Worm (Caenorhabditis elegans) whole organism, L1 larva: ENCODE measurements around the gene ttr-37.

Experiments used
- C04F5.9 ChIP-seq: sonication (generic microtip); optimal IDR thresholded peaks from 2 replicates; lab custom pipeline; 2016; ENCODE audit warnings: missing genetic modification characterization, missing compliant biosample characterization
- F16B12.6 ChIP-seq: fragments of 150-350 bp; optimal IDR thresholded peaks from 2 replicates; lab custom pipeline; 2014; ENCODE audit warnings: missing biosample characterization, missing genetic modification characterization
- Y116A8C.19 ChIP-seq: sonication (generic microtip); optimal IDR thresholded peaks from 2 replicates; lab custom pipeline; 2016; ENCODE audit warnings: missing compliant biosample characterization, missing genetic modification characterization, borderline replicate concordance
- aha-1 ChIP-seq: fragments of 150-350 bp; optimal IDR thresholded peaks from 2 replicates; lab custom pipeline; 2014; ENCODE audit warnings: missing biosample characterization, missing genetic modification characterization
- alr-1 ChIP-seq: fragments of 200-800 bp; sonication (Bioruptor generic); optimal IDR thresholded peaks from 2 replicates; lab custom pipeline; 2018; ENCODE audit warnings: borderline replicate concordance, mild to moderate bottlenecking, missing genetic modification characterization, missing compliant biosample characterization
- aly-2 ChIP-seq: fragments of 150-350 bp; optimal IDR thresholded peaks from 2 replicates; lab custom pipeline; 2014; ENCODE audit warnings: missing biosample characterization, missing genetic modification characterization
- blmp-1 ChIP-seq: fragments of 150-350 bp; optimal IDR thresholded peaks from 2 replicates; lab custom pipeline; 2014; ENCODE audit warnings: missing biosample characterization, missing genetic modification characterization
- ceh-8 ChIP-seq: fragments of 200-800 bp; sonication (Bioruptor generic); optimal IDR thresholded peaks from 2 replicates; lab custom pipeline; 2018; ENCODE audit warnings: mild to moderate bottlenecking, missing genetic modification characterization, moderate library complexity, missing compliant biosample characterization
- ceh-82 ChIP-seq, 3 experiments: fragments of 150-350 bp in 1 of 3; sonication (generic microtip) in 2 of 3; optimal IDR thresholded peaks; 2 replicates each; lab custom pipeline; 2014 to 2017; ENCODE audit warnings: missing biosample characterization in 3 of 3, missing genetic modification characterization in 3 of 3
- dsc-1 ChIP-seq: sonication (generic microtip); optimal IDR thresholded peaks from 2 replicates; lab custom pipeline; 2016; ENCODE audit warnings: mild to moderate bottlenecking, missing genetic modification characterization, missing compliant biosample characterization
- efl-1 ChIP-seq, 4 experiments: fragments of 150-350 bp; optimal IDR thresholded peaks in 3 of 4; peaks in 1 of 4; 1 replicate in 1 of 4; 2 replicates in 3 of 4; lab custom pipeline; 2014; ENCODE audit warnings: missing biosample characterization in 2 of 4, missing genetic modification characterization in 2 of 4, missing genetic modification reagents in 2 of 4
- efl-3 ChIP-seq: fragments of 200-800 bp; sonication (Bioruptor generic); optimal IDR thresholded peaks from 2 replicates; lab custom pipeline; 2018; ENCODE audit warnings: mild to moderate bottlenecking, missing genetic modification characterization, missing compliant biosample characterization
- egl-13 ChIP-seq: sonication (generic microtip); optimal IDR thresholded peaks from 2 replicates; lab custom pipeline; 2016; ENCODE audit warnings: missing genotype, missing genetic modification reagents, missing genetic modification characterization, missing compliant biosample characterization
- egl-27 ChIP-seq, 2 experiments: fragments of 150-350 bp in 1 of 2; sonication (generic microtip); optimal IDR thresholded peaks; 3 replicates each; lab custom pipeline; 2017 to 2018; ENCODE audit warnings: missing biosample characterization in 2 of 2, missing genetic modification characterization in 2 of 2, missing genetic modification reagents in 2 of 2
- elt-2 ChIP-seq: sonication (generic microtip); optimal IDR thresholded peaks from 2 replicates; lab custom pipeline; 2016; ENCODE audit warnings: missing genetic modification characterization, mild to moderate bottlenecking, inconsistent platforms, missing compliant biosample characterization, missing genetic modification reagents
- elt-3 ChIP-seq, 6 experiments: fragments of 150-350 bp in 1 of 6; sonication (generic microtip); optimal IDR thresholded peaks; 2 replicates each; lab custom pipeline; 2017 to 2018; ENCODE audit warnings: missing biosample characterization in 6 of 6, missing genetic modification characterization in 6 of 6, inconsistent platforms in 1 of 6
- fkh-4 ChIP-seq: sonication (generic microtip); optimal IDR thresholded peaks from 2 replicates; lab custom pipeline; 2016; ENCODE audit warnings: missing compliant biosample characterization, missing genetic modification characterization, borderline replicate concordance
- fos-1 ChIP-seq: fragments of 150-350 bp; optimal IDR thresholded peaks from 2 replicates; lab custom pipeline; 2014; ENCODE audit warnings: missing biosample characterization, missing genetic modification characterization
- hlh-4 ChIP-seq: sonication (generic microtip); optimal IDR thresholded peaks from 2 replicates; lab custom pipeline; 2016; ENCODE audit warnings: mild to moderate bottlenecking, missing genetic modification characterization, missing compliant biosample characterization
- irx-1 ChIP-seq: sonication (generic microtip); optimal IDR thresholded peaks from 2 replicates; lab custom pipeline; 2016; ENCODE audit warnings: missing genetic modification characterization, missing compliant biosample characterization
- isw-1 ChIP-seq: fragments of 200-800 bp; sonication (Bioruptor generic); IDR thresholded peaks from 2 replicates; pipeline ENCODE4 v1.3.6; 2022; ENCODE audit warnings: missing genetic modification characterization, missing compliant biosample characterization
- jun-1 ChIP-seq: fragments of 150-350 bp; optimal IDR thresholded peaks from 2 replicates; lab custom pipeline; 2014; ENCODE audit warnings: missing biosample characterization, missing genetic modification reagents, missing genetic modification characterization
- lin-13 ChIP-seq: fragments of 150-350 bp; optimal IDR thresholded peaks from 2 replicates; lab custom pipeline; 2014; ENCODE audit warnings: missing biosample characterization, missing genetic modification reagents, missing genetic modification characterization
- lin-14 ChIP-seq: fragments of 200-800 bp; sonication (Bioruptor generic); optimal IDR thresholded peaks from 2 replicates; lab custom pipeline; 2018; ENCODE audit warnings: mild to moderate bottlenecking, missing genetic modification characterization, moderate library complexity, missing compliant biosample characterization
- lin-35 ChIP-seq, 2 experiments: fragments of 150-350 bp; optimal IDR thresholded peaks; 2 replicates each; lab custom pipeline; 2014; ENCODE audit warnings: missing biosample characterization in 2 of 2, missing genetic modification characterization in 2 of 2, missing genetic modification reagents in 2 of 2
- lin-39 ChIP-seq: fragments of 150-350 bp; optimal IDR thresholded peaks from 2 replicates; lab custom pipeline; 2014; ENCODE audit warnings: missing biosample characterization, missing genetic modification reagents, missing genetic modification characterization
- lir-3 ChIP-seq: sonication (generic microtip); optimal IDR thresholded peaks from 2 replicates; lab custom pipeline; 2016; ENCODE audit warnings: mild to moderate bottlenecking, missing genetic modification characterization, moderate library complexity, missing compliant biosample characterization; ENCODE audit not compliant: poor library complexity
- mab-9 ChIP-seq: fragments of 200-800 bp; sonication (Bioruptor generic); IDR thresholded peaks from 2 replicates; pipeline ENCODE4 v1.3.6; 2022; ENCODE audit warnings: missing genetic modification reagents, missing genetic modification characterization, missing compliant biosample characterization
- mdl-1 ChIP-seq, 2 experiments: fragments of 150-350 bp; optimal IDR thresholded peaks; 2 replicates each; lab custom pipeline; 2014 to 2017; ENCODE audit warnings: missing biosample characterization in 2 of 2, missing genetic modification characterization in 2 of 2, inconsistent platforms in 1 of 2
- mef-2 ChIP-seq: fragments of 150-350 bp; optimal IDR thresholded peaks from 2 replicates; lab custom pipeline; 2014; ENCODE audit warnings: missing biosample characterization, missing genetic modification characterization
- mep-1 ChIP-seq: fragments of 150-350 bp; optimal IDR thresholded peaks from 2 replicates; lab custom pipeline; 2014; ENCODE audit warnings: missing biosample characterization, missing genetic modification characterization
- nhr-12 ChIP-seq: sonication (generic microtip); optimal IDR thresholded peaks from 2 replicates; lab custom pipeline; 2017; ENCODE audit warnings: missing biosample characterization, missing genetic modification characterization
- nhr-20 ChIP-seq: sonication (generic microtip); optimal IDR thresholded peaks from 2 replicates; lab custom pipeline; 2016; ENCODE audit warnings: mild to moderate bottlenecking, missing genetic modification characterization, missing compliant biosample characterization
- nhr-237 ChIP-seq: fragments of 150-350 bp; optimal IDR thresholded peaks from 2 replicates; lab custom pipeline; 2014; ENCODE audit warnings: missing biosample characterization, missing genetic modification characterization
- nhr-47 ChIP-seq: sonication (generic microtip); optimal IDR thresholded peaks from 2 replicates; lab custom pipeline; 2016; ENCODE audit warnings: mild to moderate bottlenecking, missing genetic modification characterization, moderate library complexity, missing compliant biosample characterization
- nhr-84 ChIP-seq: sonication (generic microtip); optimal IDR thresholded peaks from 2 replicates; lab custom pipeline; 2017; ENCODE audit warnings: missing biosample characterization, missing genetic modification characterization
- nhr-90 ChIP-seq: sonication (generic microtip); optimal IDR thresholded peaks from 2 replicates; lab custom pipeline; 2016; ENCODE audit warnings: mild to moderate bottlenecking, missing genetic modification characterization, missing compliant biosample characterization; ENCODE audit not compliant: poor library complexity
- pag-3 ChIP-seq: sonication (generic microtip); optimal IDR thresholded peaks from 2 replicates; lab custom pipeline; 2017; ENCODE audit warnings: missing genetic modification characterization, mild to moderate bottlenecking, missing compliant biosample characterization, antibody characterized with exemption, borderline replicate concordance; ENCODE audit not compliant: insufficient read depth
- pax-3 ChIP-seq: fragments of 200-800 bp; sonication (Bioruptor generic); optimal IDR thresholded peaks from 2 replicates; lab custom pipeline; 2018; ENCODE audit warnings: mild to moderate bottlenecking, missing genetic modification characterization, moderate library complexity, missing compliant biosample characterization
- pqm-1 ChIP-seq: sonication (generic microtip); optimal IDR thresholded peaks from 3 replicates; lab custom pipeline; 2017; ENCODE audit warnings: missing biosample characterization, missing genetic modification characterization
- skn-1 ChIP-seq: fragments of 150-350 bp; optimal IDR thresholded peaks from 2 replicates; lab custom pipeline; 2014; ENCODE audit warnings: missing biosample characterization, missing genetic modification characterization
- snu-23 ChIP-seq: sonication (generic microtip); optimal IDR thresholded peaks from 2 replicates; lab custom pipeline; 2016; ENCODE audit warnings: missing genetic modification characterization, missing compliant biosample characterization
- sox-4 ChIP-seq: sonication (generic microtip); optimal IDR thresholded peaks from 2 replicates; lab custom pipeline; 2016; ENCODE audit warnings: missing genetic modification characterization, missing compliant biosample characterization
- sptf-1 ChIP-seq: fragments of 150-350 bp; optimal IDR thresholded peaks from 2 replicates; lab custom pipeline; 2014; ENCODE audit warnings: missing biosample characterization, missing genetic modification characterization
- sup-37 ChIP-seq: fragments of 200-800 bp; sonication (Bioruptor generic); optimal IDR thresholded peaks from 2 replicates; lab custom pipeline; 2018; ENCODE audit warnings: mild to moderate bottlenecking, missing genetic modification characterization, missing compliant biosample characterization
- swsn-7 ChIP-seq: sonication (generic microtip); optimal IDR thresholded peaks from 2 replicates; lab custom pipeline; 2016; ENCODE audit warnings: missing genetic modification characterization, missing compliant biosample characterization
- unc-30 ChIP-seq: sonication (generic microtip); optimal IDR thresholded peaks from 2 replicates; lab custom pipeline; 2017; ENCODE audit warnings: missing biosample characterization, missing genetic modification characterization
- unc-62 ChIP-seq: fragments of 150-350 bp; optimal IDR thresholded peaks from 2 replicates; lab custom pipeline; 2014; ENCODE audit warnings: missing biosample characterization, missing genetic modification reagents, missing genetic modification characterization
- unc-86 ChIP-seq: sonication (generic microtip); optimal IDR thresholded peaks from 2 replicates; lab custom pipeline; 2016; ENCODE audit warnings: missing genetic modification characterization, missing compliant biosample characterization
- vab-15 ChIP-seq: sonication (generic microtip); optimal IDR thresholded peaks from 2 replicates; lab custom pipeline; 2017; ENCODE audit warnings: missing genotype, mild to moderate bottlenecking, missing genetic modification characterization, missing compliant biosample characterization
- zag-1 ChIP-seq: fragments of 150-350 bp; optimal IDR thresholded peaks from 2 replicates; lab custom pipeline; 2014; ENCODE audit warnings: missing biosample characterization, missing genetic modification characterization

ttr-37 gene

ce11 chrX:1344818-1345217 lies 7.8 kb upstream of the ttr-37 start:
- TF ChIP-seq nhr-84 (tag; lab: Kevin White, UChicago), result peak; percentile 69
- TF ChIP-seq mef-2 (tag; lab: Kevin White, UChicago), result peak; percentile 65
- TF ChIP-seq jun-1 (tag; lab: Kevin White, UChicago), result peak; percentile 99
- TF ChIP-seq pax-3 (tag; lab: Kevin White, UChicago), result peak; percentile 90
- no peak for TF ChIP-seq Y116A8C.19
- TF ChIP-seq elt-2, result peak; percentile 84
- peak; percentile 77 for TF ChIP-seq lin-13 (GFP tag; lab: Kevin White, UChicago)
- peak; percentile 64 for TF ChIP-seq vab-15 (tag; lab: Kevin White, UChicago)
- TF ChIP-seq nhr-47 (tag; lab: Kevin White, UChicago), result peak; percentile 99
- peak; percentile 76 for TF ChIP-seq isw-1 (GFP tag; lab: Robert Waterston, UW)
- peak; percentile 95 for TF ChIP-seq nhr-237 (tag; lab: Kevin White, UChicago)
- peak; percentile 57 for TF ChIP-seq nhr-12 (tag; lab: Kevin White, UChicago)
- peak; percentile 89 for TF ChIP-seq unc-86 (tag; lab: Kevin White, UChicago)
- TF ChIP-seq mdl-1 (tag; optimal IDR thresholded peaks at IDR 0.05; lab: Kevin White, UChicago), result peak in 1 of 2 experiments; percentile 90
- peak; percentile 99 for TF ChIP-seq dsc-1
- peak; percentile 93 for TF ChIP-seq lin-39 (tag; lab: Kevin White, UChicago)
- TF ChIP-seq fos-1 (tag; lab: Kevin White, UChicago), result peak; percentile 95
- TF ChIP-seq hlh-4 (tag; lab: Kevin White, UChicago), result no peak
- TF ChIP-seq unc-62 (GFP tag; lab: Kevin White, UChicago), result peak; percentile 8
- peak; percentile 46 for TF ChIP-seq blmp-1 (tag; lab: Kevin White, UChicago)
- peak; percentile 95 for TF ChIP-seq nhr-20 (tag; lab: Kevin White, UChicago)
- peak; percentile 94 for TF ChIP-seq irx-1 (tag; lab: Kevin White, UChicago)
- peak; percentile 100 for TF ChIP-seq skn-1 (tag; lab: Kevin White, UChicago)
- TF ChIP-seq lir-3 (tag; lab: Kevin White, UChicago), result peak; percentile 86
- peak; percentile 45 for TF ChIP-seq pqm-1 (tag; lab: Kevin White, UChicago)
- TF ChIP-seq snu-23 (GFP tag; lab: Kevin White, UChicago), result peak; percentile 99
- TF ChIP-seq aha-1 (tag; lab: Kevin White, UChicago), result peak; percentile 49
- TF ChIP-seq mab-9 (GFP tag; lab: Robert Waterston, UW), result peak; percentile 90
- TF ChIP-seq F16B12.6 (tag; lab: Kevin White, UChicago), result peak; percentile 14
- peak; percentile 98 for TF ChIP-seq nhr-90 (tag; lab: Kevin White, UChicago)
- peak; percentile 94 for TF ChIP-seq swsn-7 (tag; lab: Kevin White, UChicago)
- TF ChIP-seq aly-2 (tag; lab: Kevin White, UChicago), result peak; percentile 90
- peak; percentile 53 for TF ChIP-seq zag-1 (tag; lab: Kevin White, UChicago)
- TF ChIP-seq lin-35 (GFP tag; optimal IDR thresholded peaks at IDR 0.05; lab: Kevin White, UChicago), result peak; percentile 64 to 91
- TF ChIP-seq pag-3 (tag; lab: Kevin White, UChicago), result no peak
- no peak for TF ChIP-seq sptf-1 (tag; lab: Kevin White, UChicago)
- TF ChIP-seq fkh-4 (tag; lab: Kevin White, UChicago), result peak; percentile 72
- no peak for TF ChIP-seq alr-1 (tag; lab: Kevin White, UChicago)
- no peak for TF ChIP-seq unc-30 (tag; lab: Kevin White, UChicago)
- TF ChIP-seq ceh-82 (tag; optimal IDR thresholded peaks at IDR 0.05; lab: Kevin White, UChicago), result peak; percentile 99
- peak; percentile 77 for TF ChIP-seq C04F5.9
- TF ChIP-seq ceh-8 (GFP tag; lab: Kevin White, UChicago), result peak; percentile 97
- TF ChIP-seq sup-37 (GFP tag; lab: Kevin White, UChicago), result peak; percentile 73
- peak; percentile 97 for TF ChIP-seq mep-1 (tag; lab: Kevin White, UChicago)
- TF ChIP-seq egl-27 (tag; optimal IDR thresholded peaks at IDR 0.05; lab: Kevin White, UChicago), result peak in 1 of 2 experiments; percentile 44
- peak; percentile 7 to 97 (median 88) for TF ChIP-seq elt-3 (tag; optimal IDR thresholded peaks at IDR 0.05; lab: Kevin White, UChicago)
- peak; percentile 96 for TF ChIP-seq sox-4 (tag; lab: Kevin White, UChicago)
- peak; percentile 79 to 87 for TF ChIP-seq efl-1 (optimal IDR thresholded peaks at IDR 0.05; lab: Kevin White, UChicago)
- peak; percentile 36 to 92 for TF ChIP-seq efl-1 (GFP tag; optimal IDR thresholded peaks at IDR 0.05 in 1 of 2; lab: Kevin White, UChicago)
- peak; percentile 94 for TF ChIP-seq lin-14 (GFP tag; lab: Kevin White, UChicago)
- peak; percentile 82 for TF ChIP-seq efl-3 (GFP tag; lab: Kevin White, UChicago)
- TF ChIP-seq egl-13 (tag; lab: Kevin White, UChicago), result peak; percentile 94
